Fruit fly (Drosophila melanogaster) whole organism: ENCODE data around the gene CG43447.

Experiments used
- CG8478 ChIP-seq: fragments of >200 bp; optimal IDR thresholded peaks from 2 replicates; lab custom pipeline; 2018; ENCODE audit warnings: inconsistent platforms
- Dll ChIP-seq: fragments of >200 bp; optimal IDR thresholded peaks from 2 replicates; lab custom pipeline; 2017
- EcR ChIP-seq, 2 experiments: fragments of >200 bp; optimal IDR thresholded peaks; 2 replicates each; lab custom pipeline; 2017; ENCODE audit warnings: missing biosample characterization in 2 of 2, missing genetic modification characterization in 2 of 2, missing genetic modification reagents in 2 of 2
- pan ChIP-seq: fragments of >200 bp; optimal IDR thresholded peaks from 2 replicates; lab custom pipeline; 2017
- psq ChIP-seq: fragments of >200 bp; optimal IDR thresholded peaks from 2 replicates; lab custom pipeline; 2017
- usp ChIP-seq: fragments of >200 bp; optimal IDR thresholded peaks from 2 replicates; lab custom pipeline; 2017; ENCODE audit warnings: missing biosample characterization, missing genetic modification characterization, mixed read lengths

Gene CG43447

DNA sequence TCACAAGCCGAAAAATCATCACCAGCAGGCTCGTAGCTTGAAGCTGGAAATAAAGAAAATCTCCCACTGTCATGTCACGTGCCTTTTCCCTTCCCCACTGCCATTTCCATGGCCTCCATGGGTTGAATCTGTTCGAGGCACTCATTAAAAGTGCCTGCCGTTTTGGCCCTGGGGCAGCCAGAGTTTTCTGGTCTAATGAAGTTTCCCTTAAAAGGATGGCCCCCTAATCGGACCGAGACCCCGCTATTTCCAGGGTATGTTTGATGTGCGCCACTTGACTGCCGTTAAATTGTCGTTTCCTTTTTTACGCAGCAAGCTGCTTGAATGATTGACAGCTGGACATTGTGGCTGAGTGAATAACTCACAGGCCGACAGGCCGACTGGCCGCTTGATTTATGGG is at the start of gene CG43447:
Gene CG43447, plus strand, starts transcription at position 301 of the 400 bp plus-strand sequence.
- TF ChIP-seq CG8478 (lab: Kevin White, UChicago) (no peak), Dll (lab: Kevin White, UChicago) (no peak), pan (lab: Kevin White, UChicago) (no peak), psq (no peak), EcR (GFP tag; optimal IDR thresholded peaks at IDR 0.05; lab: Kevin White, UChicago) (no peak), usp (no peak)

dm6 chr3R:27407049-27407448 is 33.1 kb upstream of the CG43447 start:
- TF ChIP-seq CG8478 (lab: Kevin White, UChicago), result no peak
- no peak for TF ChIP-seq psq
- TF ChIP-seq usp, result no peak
- no peak for TF ChIP-seq EcR (GFP tag; optimal IDR thresholded peaks at IDR 0.05; lab: Kevin White, UChicago)
- no peak for TF ChIP-seq pan (lab: Kevin White, UChicago)
- no peak for TF ChIP-seq Dll (lab: Kevin White, UChicago)

DNA sequence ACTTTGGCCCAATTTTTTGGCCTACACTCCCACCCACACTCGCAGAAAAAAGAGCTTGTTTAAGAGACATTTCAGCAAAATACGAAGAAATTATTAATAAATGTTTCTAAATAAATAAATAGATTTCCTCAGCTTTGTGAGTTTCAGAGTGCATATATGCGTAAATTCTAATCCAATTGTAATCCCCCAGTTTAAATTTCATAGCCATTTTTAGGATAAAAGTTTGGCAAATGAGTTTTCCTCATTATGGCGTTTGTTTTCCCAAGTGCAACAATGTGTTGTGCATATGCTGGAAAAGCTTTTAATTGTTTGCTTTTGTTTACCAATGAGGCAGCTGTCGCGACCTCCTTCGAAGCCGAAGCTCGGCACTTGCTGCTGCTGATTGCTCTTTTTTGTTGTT is 31.4 kb upstream of the CG43447 start:
- no peak for TF ChIP-seq Dll (lab: Kevin White, UChicago)
- no peak for TF ChIP-seq usp
- no peak for TF ChIP-seq EcR (GFP tag; optimal IDR thresholded peaks at IDR 0.05; lab: Kevin White, UChicago)
- TF ChIP-seq pan (lab: Kevin White, UChicago), result no peak
- TF ChIP-seq psq, result no peak
- no peak for TF ChIP-seq CG8478 (lab: Kevin White, UChicago)

DNA sequence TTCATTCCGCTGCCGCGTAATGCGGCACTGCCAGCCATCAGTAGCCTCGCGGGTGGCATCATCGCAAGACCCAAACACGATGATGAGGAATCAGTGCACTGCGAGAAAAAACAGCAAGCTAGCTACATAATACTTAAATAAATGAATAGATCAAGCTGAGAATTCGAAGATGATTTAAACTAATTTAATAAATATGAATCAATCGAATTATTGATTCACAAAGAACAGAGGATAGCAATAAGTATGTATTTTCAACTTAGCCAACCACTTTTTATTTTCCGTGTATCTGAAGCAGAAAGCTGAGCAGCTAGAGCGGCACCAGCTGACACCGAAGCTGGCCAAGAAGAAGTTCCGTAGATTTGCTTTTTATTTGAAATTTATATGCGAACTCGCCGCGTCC is 26.9 kb upstream of the CG43447 start:
- no peak for TF ChIP-seq CG8478 (lab: Kevin White, UChicago)
- no peak for TF ChIP-seq EcR (GFP tag; optimal IDR thresholded peaks at IDR 0.05; lab: Kevin White, UChicago)
- TF ChIP-seq psq, result no peak
- no peak for TF ChIP-seq Dll (lab: Kevin White, UChicago)
- TF ChIP-seq pan (lab: Kevin White, UChicago), result no peak
- TF ChIP-seq usp, result no peak

- TF ChIP-seq psq (no peak), usp (no peak), Dll (lab: Kevin White, UChicago) (no peak), pan (lab: Kevin White, UChicago) (no peak), CG8478 (lab: Kevin White, UChicago) (no peak), EcR (GFP tag; optimal IDR thresholded peaks at IDR 0.05; lab: Kevin White, UChicago) (no peak)
Measured at dm6 chr3R:27415303-27415702, 24.8 kb upstream of the CG43447 start.

DNA sequence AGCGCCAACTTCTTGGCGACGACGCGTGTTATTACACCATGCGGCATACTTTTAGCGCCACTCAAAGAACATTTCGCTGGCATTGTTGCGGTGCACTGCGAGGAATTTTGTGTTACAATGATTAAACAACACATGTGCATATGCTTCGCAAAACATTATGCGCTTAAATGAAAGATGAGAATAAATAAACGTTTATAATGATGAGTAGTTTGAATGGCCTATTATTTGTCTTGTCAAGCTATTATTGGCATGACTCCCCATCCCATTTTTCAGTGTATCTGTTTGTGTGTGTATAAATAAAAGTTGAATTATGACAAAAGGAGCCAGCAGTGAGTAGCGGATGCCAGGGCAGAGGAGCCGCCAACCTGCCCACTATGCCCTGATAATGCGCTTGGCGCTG is 18.3 kb upstream of the CG43447 start:
- no peak for TF ChIP-seq EcR (GFP tag; optimal IDR thresholded peaks at IDR 0.05; lab: Kevin White, UChicago)
- no peak for TF ChIP-seq CG8478 (lab: Kevin White, UChicago)
- no peak for TF ChIP-seq Dll (lab: Kevin White, UChicago)
- TF ChIP-seq psq, result no peak
- no peak for TF ChIP-seq usp
- no peak for TF ChIP-seq pan (lab: Kevin White, UChicago)

dm6 chr3R:27426702-27427101 is 13.4 kb upstream of the CG43447 start:
- TF ChIP-seq pan (lab: Kevin White, UChicago), result no peak
- TF ChIP-seq psq, result no peak
- no peak for TF ChIP-seq EcR (GFP tag; optimal IDR thresholded peaks at IDR 0.05; lab: Kevin White, UChicago)
- no peak for TF ChIP-seq usp
- no peak for TF ChIP-seq CG8478 (lab: Kevin White, UChicago)
- TF ChIP-seq Dll (lab: Kevin White, UChicago), result no peak

DNA sequence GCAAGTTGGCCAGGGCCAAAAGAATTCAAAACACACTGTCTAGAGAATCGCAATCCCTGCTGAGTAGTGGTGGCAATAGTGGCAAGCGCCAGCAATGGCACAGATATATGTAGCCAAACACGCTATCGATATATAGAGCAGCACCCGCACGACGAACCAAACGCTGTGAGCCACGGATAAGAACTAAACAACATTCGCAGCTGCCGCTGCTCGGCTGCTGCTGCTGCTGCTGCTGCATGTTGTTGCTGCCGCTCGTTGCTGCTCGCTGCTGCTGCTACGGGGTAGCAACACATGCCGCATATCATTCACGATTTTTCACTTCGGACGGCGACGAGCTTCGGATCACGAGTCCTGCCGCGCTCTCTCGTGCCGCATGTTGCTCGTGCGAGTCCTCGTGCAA is 2.8 kb upstream of the CG43447 start, which contains the start of gene side:
Gene side, minus strand, starts transcription at position 175 of the 400 bp plus-strand sequence.
- no peak for TF ChIP-seq EcR (GFP tag; optimal IDR thresholded peaks at IDR 0.05; lab: Kevin White, UChicago)
- TF ChIP-seq pan (lab: Kevin White, UChicago), result no peak
- no peak for TF ChIP-seq CG8478 (lab: Kevin White, UChicago)
- no peak for TF ChIP-seq Dll (lab: Kevin White, UChicago)

- no peak for TF ChIP-seq CG8478 (lab: Kevin White, UChicago)
Measured at dm6 chr3R:27438370-27438769, 1.7 kb upstream of the CG43447 start.

DNA sequence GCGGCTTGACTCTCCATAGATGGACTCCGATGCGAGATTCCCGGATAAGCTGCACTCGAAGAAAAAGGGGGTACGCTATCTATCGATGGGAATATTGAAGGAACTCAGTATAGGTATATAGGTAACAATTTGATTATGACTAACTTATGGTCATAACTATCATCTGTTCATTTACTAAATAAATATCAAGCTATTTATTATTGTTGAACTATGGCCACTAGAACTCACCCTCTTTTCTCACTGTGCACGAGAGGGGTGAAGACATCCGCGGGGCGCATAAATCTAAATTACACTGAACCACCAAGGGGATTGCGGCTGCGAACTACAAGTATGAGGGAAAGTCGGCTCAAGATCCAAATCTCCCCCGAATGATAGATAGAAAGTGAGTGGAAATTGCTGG is 516 bp downstream of the CG43447 start, which contains the start of gene CG44290:
Gene CG44290, minus strand, starts transcription at position 317 of the 400 bp plus-strand sequence.
- TF ChIP-seq usp (no peak), CG8478 (lab: Kevin White, UChicago) (no peak), EcR (GFP tag; optimal IDR thresholded peaks at IDR 0.05; lab: Kevin White, UChicago) (no peak)

DNA sequence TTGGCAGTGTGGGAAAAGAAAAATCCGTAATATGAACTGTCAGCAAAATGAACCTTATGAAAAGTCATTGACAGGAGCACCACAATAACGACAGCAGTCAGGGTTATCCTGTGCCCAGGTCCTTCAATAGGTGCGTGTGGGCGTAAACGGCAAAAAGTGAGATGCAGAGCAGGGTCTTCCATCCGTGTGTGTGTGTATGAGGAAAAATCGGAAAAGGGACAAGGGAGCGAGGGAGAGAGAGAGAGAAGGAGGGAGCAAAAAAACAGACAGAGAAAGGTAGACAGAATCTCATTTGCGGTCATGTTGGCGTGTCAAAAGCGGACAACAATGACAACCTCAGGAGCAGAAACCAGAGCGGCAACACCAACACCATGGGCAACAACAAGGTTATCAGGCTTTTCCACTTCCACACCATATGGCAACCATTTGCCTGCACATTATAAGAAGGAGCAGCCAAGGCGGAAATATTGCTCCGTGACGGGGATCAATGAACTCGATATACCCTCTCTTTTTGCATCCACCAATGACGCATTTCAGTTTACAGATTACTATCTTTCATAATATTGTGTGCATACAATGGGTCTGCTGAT is 1.2 kb downstream of the CG43447 start:
- TF ChIP-seq Dll (lab: Kevin White, UChicago), result no peak
- no peak for TF ChIP-seq CG8478 (lab: Kevin White, UChicago)
- no peak for TF ChIP-seq pan (lab: Kevin White, UChicago)

DNA sequence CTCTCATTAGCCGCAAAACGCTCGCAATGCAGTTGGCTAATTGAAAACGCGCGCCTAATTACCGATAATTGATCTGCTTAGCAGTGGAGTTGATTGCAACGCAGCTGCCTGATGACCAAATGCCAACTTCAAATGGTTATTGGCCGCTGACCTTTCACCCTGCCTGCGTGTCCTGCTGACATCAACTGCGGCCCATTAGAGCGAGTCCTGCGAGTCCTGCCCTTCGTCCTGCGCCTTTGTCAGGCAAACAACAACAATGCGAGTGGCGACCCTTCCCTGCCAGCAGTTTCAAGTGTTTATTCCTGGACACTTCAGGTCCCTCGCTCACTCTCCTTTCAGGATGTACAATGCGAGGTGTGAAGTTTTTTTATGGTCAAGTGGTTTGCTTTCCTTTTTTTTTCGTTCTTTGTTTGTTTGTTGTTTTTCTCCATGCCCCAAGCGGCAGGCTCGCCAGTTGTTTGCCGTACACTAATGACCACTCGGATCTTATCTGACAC is 2.4 kb downstream of the CG43447 start:
- TF ChIP-seq Dll (lab: Kevin White, UChicago) (no peak), psq (no peak), pan (lab: Kevin White, UChicago) (no peak), usp (no peak), CG8478 (lab: Kevin White, UChicago) (no peak), EcR (GFP tag; optimal IDR thresholded peaks at IDR 0.05; lab: Kevin White, UChicago) (no peak)

- no peak for TF ChIP-seq pan (lab: Kevin White, UChicago)
- no peak for TF ChIP-seq EcR (GFP tag; optimal IDR thresholded peaks at IDR 0.05; lab: Kevin White, UChicago)
- no peak for TF ChIP-seq Dll (lab: Kevin White, UChicago)
- TF ChIP-seq usp, result no peak
- TF ChIP-seq CG8478 (lab: Kevin White, UChicago), result no peak
- no peak for TF ChIP-seq psq
Measured at dm6 chr3R:27445311-27445710, 5.2 kb downstream of the CG43447 start.
